Fruit fly (Drosophila melanogaster) whole organism, adult: ENCODE results near the gene CG32109.

Experiments used
- kay ChIP-seq: fragments of 200-800 bp; sonication (Bioruptor generic); peaks from one replicate; lab custom pipeline; 2016; ENCODE audit warnings: missing biosample characterization, missing genetic modification characterization, borderline replicate concordance
- tj ChIP-seq: fragments of 200-800 bp; sonication (Bioruptor generic); optimal IDR thresholded peaks from 3 replicates; lab custom pipeline; 2017; ENCODE audit warnings: missing biosample characterization, mild to moderate bottlenecking, missing genetic modification characterization, moderate library complexity

- TF ChIP-seq tj (GFP tag; lab: Kevin White, UChicago) (no peak), kay (no peak)
Observed at dm6 chr3L:12696503-12696902, 48.6 kb upstream of the CG32109 start.
